Fruit fly (Drosophila melanogaster) whole organism, prepupa: ENCODE results near the gene axo.

Experiments used
- CG1621 ChIP-seq: fragments of 200-800 bp; sonication (Bioruptor generic); optimal IDR thresholded peaks from 3 replicates; lab custom pipeline; 2018; ENCODE audit warnings: missing biosample characterization, mild to moderate bottlenecking, missing genetic modification characterization
- CG8632 ChIP-seq: fragments of 200-800 bp; sonication (Bioruptor generic); optimal IDR thresholded peaks from 3 replicates; lab custom pipeline; 2016; ENCODE audit warnings: missing biosample characterization, missing genetic modification characterization
- Eip93F ChIP-seq: fragments of 200-800 bp; sonication (Bioruptor generic); optimal IDR thresholded peaks from 2 replicates; lab custom pipeline; 2016; ENCODE audit warnings: missing biosample characterization, mild to moderate bottlenecking, missing genetic modification characterization
- Ets96B ChIP-seq: fragments of 200-800 bp; optimal IDR thresholded peaks from 2 replicates; lab custom pipeline; 2019; ENCODE audit warnings: missing biosample characterization, mild to moderate bottlenecking, missing genetic modification characterization, moderate library complexity

- TF ChIP-seq Ets96B (tag; lab: Kevin White, UChicago) (no peak), CG8632 (no peak), Eip93F (no peak), CG1621 (tag; lab: Kevin White, UChicago) (no peak)
Observed at dm6 chr3L:4729805-4730204, 42.7 kb upstream of the axo start.
